Worm (Caenorhabditis elegans) whole organism, L3 larva: ENCODE data around the gene Y67D2.2.

Source experiments
- R02D3.7 ChIP-seq: fragments of 150-350 bp; optimal IDR thresholded peaks from 2 replicates; lab custom pipeline; 2014; ENCODE audit warnings: missing biosample characterization, missing genetic modification characterization
- ZK546.5 ChIP-seq: sonication (generic microtip); optimal IDR thresholded peaks from 2 replicates; lab custom pipeline; 2017; ENCODE audit warnings: missing biosample characterization, missing genetic modification characterization
- aly-2 ChIP-seq: fragments of 150-350 bp; optimal IDR thresholded peaks from 2 replicates; lab custom pipeline; 2014; ENCODE audit warnings: missing biosample characterization, missing genetic modification characterization
- ama-1 ChIP-seq: fragments of 150-350 bp; optimal IDR thresholded peaks from 2 replicates; lab custom pipeline; 2018
- ceh-16 ChIP-seq: sonication (generic microtip); optimal IDR thresholded peaks from 2 replicates; lab custom pipeline; 2017; ENCODE audit warnings: missing biosample characterization, missing genetic modification characterization
- ceh-28 ChIP-seq: fragments of 150-350 bp; optimal IDR thresholded peaks from 2 replicates; lab custom pipeline; 2014; ENCODE audit warnings: missing biosample characterization, missing genetic modification reagents, missing genetic modification characterization
- ceh-82 ChIP-seq: fragments of 150-350 bp; optimal IDR thresholded peaks from 2 replicates; lab custom pipeline; 2014; ENCODE audit warnings: missing biosample characterization, missing genetic modification characterization
- daf-12 ChIP-seq: fragments of 150-350 bp; optimal IDR thresholded peaks from 2 replicates; lab custom pipeline; 2014; ENCODE audit warnings: missing biosample characterization, missing genetic modification reagents, missing genetic modification characterization
- egl-5 ChIP-seq: fragments of 150-350 bp; optimal IDR thresholded peaks from 2 replicates; lab custom pipeline; 2017; ENCODE audit warnings: missing biosample characterization, missing genetic modification reagents, missing genetic modification characterization, inconsistent platforms
- elt-2 ChIP-seq: sonication (generic microtip); optimal IDR thresholded peaks from 2 replicates; lab custom pipeline; 2016; ENCODE audit warnings: missing genetic modification reagents, mild to moderate bottlenecking, missing genetic modification characterization, missing compliant biosample characterization
- eor-1 ChIP-seq, 2 experiments: fragments of 150-350 bp; optimal IDR thresholded peaks; 2 replicates each; lab custom pipeline; 2014 to 2018; ENCODE audit warnings: missing biosample characterization in 2 of 2, missing genetic modification characterization in 2 of 2
- fkh-10 ChIP-seq: sonication (generic microtip); optimal IDR thresholded peaks from 2 replicates; lab custom pipeline; 2017; ENCODE audit warnings: missing biosample characterization, missing genetic modification reagents, missing genetic modification characterization
- fkh-2 ChIP-seq: fragments of 150-350 bp; optimal IDR thresholded peaks from 2 replicates; lab custom pipeline; 2014; ENCODE audit warnings: missing biosample characterization, missing genetic modification reagents, missing genetic modification characterization
- fos-1 ChIP-seq: fragments of 150-350 bp; optimal IDR thresholded peaks from 2 replicates; lab custom pipeline; 2014; ENCODE audit warnings: missing biosample characterization, missing genetic modification characterization
- hmg-11 ChIP-seq: sonication (generic microtip); optimal IDR thresholded peaks from 2 replicates; lab custom pipeline; 2016; ENCODE audit warnings: missing genetic modification characterization, missing compliant biosample characterization
- lin-15B ChIP-seq: fragments of 150-350 bp; optimal IDR thresholded peaks from 2 replicates; lab custom pipeline; 2014; ENCODE audit warnings: missing biosample characterization, missing genetic modification characterization
- lin-39 ChIP-seq: fragments of 150-350 bp; optimal IDR thresholded peaks from 2 replicates; lab custom pipeline; 2018; ENCODE audit warnings: missing biosample characterization, missing genetic modification reagents, missing genetic modification characterization
- lsy-12 ChIP-seq: sonication (generic microtip); optimal IDR thresholded peaks from 2 replicates; lab custom pipeline; 2016; ENCODE audit warnings: mild to moderate bottlenecking, missing genetic modification characterization, missing compliant biosample characterization
- mdl-1 ChIP-seq: fragments of 150-350 bp; optimal IDR thresholded peaks from 2 replicates; lab custom pipeline; 2014; ENCODE audit warnings: missing biosample characterization, missing genetic modification characterization
- mml-1 ChIP-seq: fragments of 150-350 bp; sonication (generic microtip); optimal IDR thresholded peaks from 3 replicates; lab custom pipeline; 2014; ENCODE audit warnings: missing biosample characterization, missing genetic modification characterization
- nfya-1 ChIP-seq: sonication (generic microtip); optimal IDR thresholded peaks from 2 replicates; lab custom pipeline; 2017; ENCODE audit warnings: missing genetic modification characterization, mild to moderate bottlenecking, missing compliant biosample characterization, antibody characterized with exemption, moderate library complexity; ENCODE audit not compliant: insufficient read depth
- nhr-11 ChIP-seq: fragments of 150-350 bp; optimal IDR thresholded peaks from 2 replicates; lab custom pipeline; 2014; ENCODE audit warnings: missing biosample characterization, missing genetic modification characterization
- nhr-12 ChIP-seq: fragments of 150-350 bp; optimal IDR thresholded peaks from 2 replicates; lab custom pipeline; 2014; ENCODE audit warnings: missing biosample characterization, missing genetic modification characterization
- nhr-23 ChIP-seq: fragments of 150-350 bp; optimal IDR thresholded peaks from 2 replicates; lab custom pipeline; 2014; ENCODE audit warnings: missing biosample characterization, missing genetic modification reagents, missing genetic modification characterization
- nhr-237 ChIP-seq: fragments of 150-350 bp; optimal IDR thresholded peaks from 2 replicates; lab custom pipeline; 2014; ENCODE audit warnings: missing biosample characterization, missing genetic modification characterization
- nhr-25 ChIP-seq: sonication (generic microtip); optimal IDR thresholded peaks from 2 replicates; lab custom pipeline; 2017; ENCODE audit warnings: missing biosample characterization, missing genetic modification characterization
- nhr-28 ChIP-seq: fragments of 150-350 bp; optimal IDR thresholded peaks from 2 replicates; lab custom pipeline; 2014; ENCODE audit warnings: missing biosample characterization, missing genetic modification characterization
- nhr-43 ChIP-seq: sonication (generic microtip); optimal IDR thresholded peaks from 2 replicates; lab custom pipeline; 2016; ENCODE audit warnings: mild to moderate bottlenecking, missing genetic modification characterization, missing compliant biosample characterization; ENCODE audit not compliant: poor library complexity, severe bottlenecking
- nhr-76 ChIP-seq: fragments of 150-350 bp; sonication (generic microtip); optimal IDR thresholded peaks from 5 replicates; lab custom pipeline; 2014; ENCODE audit warnings: missing biosample characterization, missing genetic modification characterization
- pha-4 ChIP-seq: fragments of 150-350 bp; optimal IDR thresholded peaks from 2 replicates; lab custom pipeline; 2014; ENCODE audit warnings: missing biosample characterization, missing genetic modification reagents, missing genetic modification characterization
- tbx-2 ChIP-seq: sonication (generic microtip); optimal IDR thresholded peaks from 2 replicates; lab custom pipeline; 2016; ENCODE audit warnings: mild to moderate bottlenecking, missing genetic modification characterization, missing compliant biosample characterization
- unc-62 ChIP-seq: fragments of 150-350 bp; sonication (generic microtip); optimal IDR thresholded peaks from 4 replicates; lab custom pipeline; 2014; ENCODE audit warnings: missing biosample characterization, missing genetic modification reagents, missing genetic modification characterization
- ztf-4 ChIP-seq: fragments of 150-350 bp; optimal IDR thresholded peaks from 2 replicates; lab custom pipeline; 2014; ENCODE audit warnings: missing biosample characterization, missing genetic modification characterization

Y67D2.2 gene

ce11 chrIII:1607659-1608058 lies 49.1 kb downstream of the Y67D2.2 start:
- TF ChIP-seq ceh-28 (peak; percentile 74), eor-1 (tag; optimal IDR thresholded peaks at IDR 0.05; lab: Kevin White, UChicago) (no peak)

- TF ChIP-seq ztf-4 = no peak
- no peak for TF ChIP-seq lin-39 (tag; lab: Kevin White, UChicago)
- TF ChIP-seq ceh-28 = peak; percentile 60
Observed at ce11 chrIII:1610938-1611337, 52.3 kb downstream of the Y67D2.2 start.

ce11 chrIII:1612974-1613568 lies 54.5 kb downstream of the Y67D2.2 start:
- TF ChIP-seq lsy-12 (tag; lab: Kevin White, UChicago) (no peak), ceh-28 (peak; percentile 94), aly-2 (tag; lab: Kevin White, UChicago) (no peak)

ce11 chrIII:1613933-1614332 lies 55.3 kb downstream of the Y67D2.2 start, which contains the start of gene Y22D7AL.9:
Gene Y22D7AL.9 (minus strand): TSS chrIII:1614033.
- TF ChIP-seq aly-2 (tag; lab: Kevin White, UChicago) (no peak), lin-15B (no peak), tbx-2 (no peak), nhr-11 (tag; lab: Kevin White, UChicago) (no peak), ZK546.5 (tag; lab: Kevin White, UChicago) (no peak)

ce11 chrIII:1614412-1614811 lies 55.8 kb downstream of the Y67D2.2 start:
- TF ChIP-seq lsy-12 (tag; lab: Kevin White, UChicago) (no peak), nhr-23 (tag; lab: Kevin White, UChicago) (peak; percentile 1), nhr-12 (no peak), fos-1 (tag; lab: Kevin White, UChicago) (no peak), nhr-25 (tag; lab: Kevin White, UChicago) (peak; percentile 1)

ce11 chrIII:1616245-1617026 lies 57.8 kb downstream of the Y67D2.2 start:
- TF ChIP-seq nfya-1 (tag; lab: Kevin White, UChicago) = peak; percentile 38
- no peak for TF ChIP-seq hmg-11 (tag; lab: Kevin White, UChicago)
- TF ChIP-seq ceh-28 = peak; percentile 4
- TF ChIP-seq lsy-12 (tag; lab: Kevin White, UChicago) = peak; percentile 42
- TF ChIP-seq mml-1 (tag; lab: Kevin White, UChicago) = no peak
- no peak for TF ChIP-seq tbx-2
- peak; percentile 55 for TF ChIP-seq nhr-43
- TF ChIP-seq ZK546.5 (tag; lab: Kevin White, UChicago) = no peak
- peak; percentile 94 for TF ChIP-seq ama-1 (lab: Kevin White, UChicago)
- TF ChIP-seq lin-15B = peak; percentile 68
- TF ChIP-seq nhr-25 (tag; lab: Kevin White, UChicago) = peak; percentile 48
- peak; percentile 7 for TF ChIP-seq pha-4 (tag; lab: Kevin White, UChicago)
- TF ChIP-seq elt-2 = peak; percentile 46
- no peak for TF ChIP-seq nhr-12
- no peak for TF ChIP-seq R02D3.7
- peak; percentile 59 for TF ChIP-seq ztf-4

ce11 chrIII:1618312-1618711 lies 59.7 kb downstream of the Y67D2.2 start:
- TF ChIP-seq ama-1 (lab: Kevin White, UChicago) (peak; percentile 7), mdl-1 (tag; lab: Kevin White, UChicago) (no peak)

ce11 chrIII:1618915-1619314 lies 60.3 kb downstream of the Y67D2.2 start, which contains the start of gene Y22D7AL.10:
Gene Y22D7AL.10 (minus strand): TSS chrIII:1618929.
- peak; percentile 96 for TF ChIP-seq tbx-2
- peak; percentile 93 for TF ChIP-seq egl-5
- TF ChIP-seq daf-12 (tag; lab: Kevin White, UChicago) = peak; percentile 54
- peak; percentile 97 for TF ChIP-seq nhr-23 (tag; lab: Kevin White, UChicago)
- peak; percentile 94 for TF ChIP-seq pha-4 (tag; lab: Kevin White, UChicago)
- no peak for TF ChIP-seq nhr-237 (tag; lab: Kevin White, UChicago)
- peak; percentile 100 for TF ChIP-seq nfya-1 (tag; lab: Kevin White, UChicago)
- TF ChIP-seq nhr-25 (tag; lab: Kevin White, UChicago) = peak; percentile 94
- no peak for TF ChIP-seq nhr-28 (tag; lab: Kevin White, UChicago)
- TF ChIP-seq nhr-76 (tag; lab: Kevin White, UChicago) = peak; percentile 78
- peak; percentile 99 for TF ChIP-seq lsy-12 (tag; lab: Kevin White, UChicago)
- peak; percentile 77 for TF ChIP-seq fkh-2 (tag; lab: Kevin White, UChicago)
- TF ChIP-seq mdl-1 (tag; lab: Kevin White, UChicago) = peak; percentile 54
- TF ChIP-seq unc-62 (GFP tag; lab: Kevin White, UChicago) = peak; percentile 83
- TF ChIP-seq fkh-10 = peak; percentile 96
- TF ChIP-seq hmg-11 (tag; lab: Kevin White, UChicago) = peak; percentile 95
- TF ChIP-seq ceh-16 (tag; lab: Kevin White, UChicago) = peak; percentile 64
- no peak for TF ChIP-seq mml-1 (tag; lab: Kevin White, UChicago)
- TF ChIP-seq ama-1 (lab: Kevin White, UChicago) = peak; percentile 18
- TF ChIP-seq nhr-12 = no peak
- peak; percentile 99 for TF ChIP-seq nhr-43
- TF ChIP-seq elt-2 = peak; percentile 88
- peak in 1 of 2 experiments; percentile 47 for TF ChIP-seq eor-1 (tag; optimal IDR thresholded peaks at IDR 0.05; lab: Kevin White, UChicago)
- peak; percentile 86 for TF ChIP-seq ceh-82 (tag; lab: Kevin White, UChicago)
- TF ChIP-seq ztf-4 = peak; percentile 82
- TF ChIP-seq fos-1 (tag; lab: Kevin White, UChicago) = peak; percentile 49
